Worm (Caenorhabditis elegans): ENCODE results near the gene ztf-27.

The ztf-27 gene

ce11 chrII:10384680-10385383, at the start of gene ztf-27:
Gene ztf-27 (plus strand): TSS chrII:10385333.
- TF ChIP-seq unc-130 (GFP tag; optimal IDR thresholded peaks at IDR 0.05) (no peak), F39B2.1 (GFP tag; IDR thresholded peaks at IDR 0.05) (no peak), rec-8 (tag; optimal IDR thresholded peaks at IDR 0.05) (no peak), ztf-22 (GFP tag; optimal IDR thresholded peaks at IDR 0.05) (no peak), ceh-40 (GFP tag; IDR thresholded peaks at IDR 0.05) (no peak), nhr-80 (tag; optimal IDR thresholded peaks at IDR 0.05) (peak; percentile 32), die-1 (tag; optimal IDR thresholded peaks at IDR 0.05) (no peak), F49E8.2 (tag; optimal IDR thresholded peaks at IDR 0.05; ENCODE audit: insufficient read depth) (no peak), athp-1 (tag; optimal IDR thresholded peaks at IDR 0.05) (no peak), snpc-3.4 (tag; optimal IDR thresholded peaks at IDR 0.05) (no peak), madf-8 (GFP tag; conservative IDR thresholded peaks at IDR 0.05) (no peak), let-607 (tag; optimal IDR thresholded peaks at IDR 0.05) (no peak), repo-1 (tag; optimal IDR thresholded peaks at IDR 0.05) (no peak), nhr-120 (GFP tag; IDR thresholded peaks at IDR 0.05) (no peak), zfh-2 (GFP tag; conservative IDR thresholded peaks at IDR 0.05) (peak; percentile 54; the same call in 1 of the 2 replicates), F37B4.10 (GFP tag; IDR thresholded peaks at IDR 0.05) (no peak), ztf-6 (GFP tag; IDR thresholded peaks at IDR 0.05) (no peak), D2030.7 (GFP tag; IDR thresholded peaks at IDR 0.05) (no peak), Y53F4B.3 (GFP tag; IDR thresholded peaks at IDR 0.05) (no peak), mcd-1 (GFP tag; IDR thresholded peaks at IDR 0.05) (no peak), lin-40 (tag; optimal IDR thresholded peaks at IDR 0.05) (no peak), cebp-1 (GFP tag; IDR thresholded peaks at IDR 0.05) (no peak), cebp-1 (tag; optimal IDR thresholded peaks at IDR 0.05) (peak; percentile 25), ceh-58 (GFP tag; IDR thresholded peaks at IDR 0.05) (no peak), pha-4 (tag; optimal IDR thresholded peaks at IDR 0.05) (no peak), rpc-1 (optimal IDR thresholded peaks at IDR 0.05) (no peak), rpc-1 (tag; optimal IDR thresholded peaks at IDR 0.05) (no peak)

DNA sequence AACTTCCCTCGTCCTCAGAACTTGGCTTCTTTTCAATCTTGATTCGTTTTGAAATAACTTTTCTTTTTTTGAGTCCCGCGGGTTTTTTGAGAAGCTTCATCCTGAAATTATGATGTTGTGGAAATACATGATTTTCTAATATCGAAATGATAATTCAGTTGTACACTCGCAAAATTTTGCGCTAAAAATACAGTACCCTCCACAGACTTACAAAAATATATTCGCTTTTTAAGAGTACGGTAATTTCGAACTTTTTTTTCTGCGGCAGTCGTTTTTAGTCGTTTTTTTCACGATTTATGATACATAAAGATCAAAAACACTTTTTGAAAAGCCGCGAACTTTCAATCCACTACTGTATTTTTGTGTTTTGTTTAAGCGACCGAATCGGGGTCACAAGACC, 40.1 kb upstream of the ztf-27 start, which contains the start of gene pro-2:
Gene pro-2, minus strand, starts transcription at position 101 of the 400 bp plus-strand sequence.
- TF ChIP-seq tlf-1 (GFP tag; optimal IDR thresholded peaks at IDR 0.05) (no peak), dpl-1 (GFP tag; optimal IDR thresholded peaks at IDR 0.05) (no peak), ztf-25 (GFP tag; IDR thresholded peaks at IDR 0.05) (no peak), ztf-26 (tag; optimal IDR thresholded peaks at IDR 0.05) (no peak), dpff-1 (tag; optimal IDR thresholded peaks at IDR 0.05) (no peak), C17E4.6 (GFP tag; IDR thresholded peaks at IDR 0.05) (no peak), nhr-90 (tag; optimal IDR thresholded peaks at IDR 0.05) (no peak), ekl-4 (GFP tag; IDR thresholded peaks at IDR 0.05) (no peak), F10E7.11 (tag; optimal IDR thresholded peaks at IDR 0.05) (no peak), let-526 (GFP tag; IDR thresholded peaks at IDR 0.05) (no peak), F37B4.10 (GFP tag; IDR thresholded peaks at IDR 0.05) (no peak), Y95B8A.8 (GFP tag; IDR thresholded peaks at IDR 0.05) (no peak)
